Worm (Caenorhabditis elegans): ENCODE results near the gene srh-10.
"Not testable (repeated sequence)": the region's sequence is repeated elsewhere in the genome, so short reads cannot be mapped to it uniquely, and the experiment has no call there.

ce11 chrV:6069968-6070367, 3.0 kb upstream of the srh-10 start, which contains the start of gene fbxa-214:
- not testable (repeated sequence) for TF ChIP-seq blmp-1 (tag; optimal IDR thresholded peaks at IDR 0.05); elt-1 (tag; optimal IDR thresholded peaks at IDR 0.05; ENCODE audit: borderline replicate concordance, insufficient read depth); ztf-11 (tag; optimal IDR thresholded peaks at IDR 0.05); pha-4 (tag; optimal IDR thresholded peaks at IDR 0.05); cnd-1 (tag; optimal IDR thresholded peaks at IDR 0.05); nhr-12 (tag; optimal IDR thresholded peaks at IDR 0.05); nhr-237 (tag; optimal IDR thresholded peaks at IDR 0.05); ceh-83 (GFP tag; optimal IDR thresholded peaks at IDR 0.05)

All from whole organism, mixed stage, embryonic.